Worm (Caenorhabditis elegans): ENCODE data around the gene arp-11.

arp-11 gene

ce11 chrIV:7870451-7870850, 31.6 kb downstream of the arp-11 start, which contains the start of gene T06C10.3:
T06C10.3 (plus strand) TSS chrIV:7870751.
- no peak for TF ChIP-seq ztf-11 (tag; optimal IDR thresholded peaks at IDR 0.05)
- TF ChIP-seq cnd-1 (tag; optimal IDR thresholded peaks at IDR 0.05), result no peak
- TF ChIP-seq snpc-4 (tag; optimal IDR thresholded peaks at IDR 0.05), result no peak
- no peak for TF ChIP-seq elt-3 (tag; optimal IDR thresholded peaks at IDR 0.05)
- TF ChIP-seq sptf-1 (tag; optimal IDR thresholded peaks at IDR 0.05), result no peak
- no peak for TF ChIP-seq nhr-12 (tag; optimal IDR thresholded peaks at IDR 0.05)
- no peak for TF ChIP-seq sem-2 (GFP tag; optimal IDR thresholded peaks at IDR 0.05)
- no peak for TF ChIP-seq zip-8 (tag; optimal IDR thresholded peaks at IDR 0.05)
- no peak for TF ChIP-seq nhr-2 (tag; optimal IDR thresholded peaks at IDR 0.05)
- TF ChIP-seq drap-1 (GFP tag; optimal IDR thresholded peaks at IDR 0.05), result no peak

ce11 chrIV:7868607-7869006, 33.5 kb downstream of the arp-11 start, which contains the start of gene flp-10:
flp-10 (plus strand) TSS chrIV:7868907.
- TF ChIP-seq mep-1 (tag; optimal IDR thresholded peaks at IDR 0.05) (no peak), elt-1 (tag; optimal IDR thresholded peaks at IDR 0.05; ENCODE audit: borderline replicate concordance, insufficient read depth) (no peak), nhr-237 (tag; optimal IDR thresholded peaks at IDR 0.05) (no peak), unc-62 (GFP tag; optimal IDR thresholded peaks at IDR 0.05) (no peak), blmp-1 (tag; optimal IDR thresholded peaks at IDR 0.05) (no peak), drap-1 (GFP tag; optimal IDR thresholded peaks at IDR 0.05) (no peak), nhr-2 (tag; optimal IDR thresholded peaks at IDR 0.05) (no peak), unc-120 (tag; optimal IDR thresholded peaks at IDR 0.05; ENCODE audit: poor library complexity, severe bottlenecking) (no peak), nhr-76 (tag; optimal IDR thresholded peaks at IDR 0.05) (no peak)

- TF ChIP-seq ham-2 (GFP tag; optimal IDR thresholded peaks at IDR 0.05) (no peak), nhr-28 (tag; optimal IDR thresholded peaks at IDR 0.05) (no peak), unc-62 (GFP tag; optimal IDR thresholded peaks at IDR 0.05) (no peak), mls-2 (tag; optimal IDR thresholded peaks at IDR 0.05) (no peak), unc-39 (tag; optimal IDR thresholded peaks at IDR 0.05) (no peak), sptf-1 (tag; optimal IDR thresholded peaks at IDR 0.05) (no peak), ztf-11 (tag; optimal IDR thresholded peaks at IDR 0.05) (no peak)
Measured at ce11 chrIV:7851291-7851690, 50.8 kb downstream of the arp-11 start.

ce11 chrIV:7850329-7850728, 51.7 kb downstream of the arp-11 start:
- TF ChIP-seq ztf-11 (tag; optimal IDR thresholded peaks at IDR 0.05), result no peak
- no peak for TF ChIP-seq ceh-83 (GFP tag; optimal IDR thresholded peaks at IDR 0.05)
- no peak for TF ChIP-seq cnd-1 (tag; optimal IDR thresholded peaks at IDR 0.05)
- TF ChIP-seq zip-8 (tag; optimal IDR thresholded peaks at IDR 0.05), result no peak
- TF ChIP-seq blmp-1 (tag; optimal IDR thresholded peaks at IDR 0.05), result no peak
- no peak for TF ChIP-seq nhr-237 (tag; optimal IDR thresholded peaks at IDR 0.05)
- no peak for TF ChIP-seq flh-1 (GFP tag; optimal IDR thresholded peaks at IDR 0.05)
- TF ChIP-seq pha-4 (tag; optimal IDR thresholded peaks at IDR 0.05), result no peak
- no peak for TF ChIP-seq mls-2 (tag; optimal IDR thresholded peaks at IDR 0.05)
- TF ChIP-seq ceh-39 (tag; optimal IDR thresholded peaks at IDR 0.05), result no peak
- TF ChIP-seq unc-39 (tag; optimal IDR thresholded peaks at IDR 0.05), result no peak
- no peak for TF ChIP-seq ham-2 (GFP tag; optimal IDR thresholded peaks at IDR 0.05)
- no peak for TF ChIP-seq mep-1 (tag; optimal IDR thresholded peaks at IDR 0.05)

Data from whole organism, mixed stage, embryonic.